Worm (Caenorhabditis elegans) whole organism, late embryonic: ENCODE results near the gene pha-4.

Source experiments
- ets-4 ChIP-seq: sonication (generic microtip); optimal IDR thresholded peaks from 2 replicates; lab custom pipeline; 2016; ENCODE audit warnings: missing genetic modification characterization, missing compliant biosample characterization
- fkh-6 ChIP-seq: sonication (generic microtip); optimal IDR thresholded peaks from 2 replicates; lab custom pipeline; 2016; ENCODE audit warnings: missing genetic modification characterization, missing compliant biosample characterization
- nhr-11 ChIP-seq: fragments of 150-350 bp; optimal IDR thresholded peaks from 2 replicates; lab custom pipeline; 2014; ENCODE audit warnings: missing biosample characterization, missing genetic modification characterization

DNA sequence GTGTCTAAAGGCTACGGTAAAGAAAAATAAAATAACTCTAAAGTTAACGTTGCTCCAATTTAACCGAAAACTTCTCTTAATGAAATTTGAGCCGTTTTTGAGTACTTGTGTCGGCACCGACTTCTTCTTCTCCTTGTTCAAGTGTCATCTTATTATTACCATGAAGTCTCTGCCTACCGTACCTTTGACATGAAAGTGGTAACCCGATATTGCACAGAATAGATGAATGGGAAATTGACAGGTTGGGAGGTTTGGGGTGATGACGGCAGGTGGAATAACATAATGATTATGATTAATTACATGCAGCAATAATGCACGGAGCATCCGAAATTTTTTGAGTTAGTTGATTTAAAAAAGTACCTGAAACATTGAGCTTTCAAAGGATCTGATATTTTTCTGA lies 6.0 kb upstream of the pha-4 start:
- TF ChIP-seq ets-4 (tag; lab: Kevin White, UChicago) (no peak), nhr-11 (tag; lab: Kevin White, UChicago) (no peak), fkh-6 (tag; lab: Kevin White, UChicago) (no peak)
